Fruit fly (Drosophila melanogaster): ENCODE measurements around the gene Cp7Fa.

DNA sequence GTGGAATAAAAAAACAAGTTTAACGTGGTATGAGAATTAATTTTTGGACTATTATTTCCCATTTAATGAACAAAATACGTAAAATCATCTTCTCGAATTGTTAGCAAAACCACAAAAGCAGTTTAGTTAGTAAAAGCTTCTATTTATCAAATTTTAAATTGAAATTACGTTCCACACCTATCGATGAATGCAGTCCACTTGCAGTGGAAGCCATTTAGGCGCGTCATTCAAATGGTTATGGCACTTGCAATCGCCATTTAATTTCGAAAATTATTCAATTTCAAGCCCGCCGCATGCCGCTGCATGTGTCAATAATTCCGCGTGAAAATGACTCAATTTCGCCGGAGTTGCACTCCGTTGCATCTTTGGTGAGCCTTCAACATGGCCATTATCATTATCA lies 27.8 kb upstream of the Cp7Fa start:
- no peak for TF ChIP-seq CTCF (optimal IDR thresholded peaks at IDR 0.05)
- no peak for TF ChIP-seq CG8478 (optimal IDR thresholded peaks at IDR 0.05)
